1 fruit fly cellular context compared by ENCODE assay signal in the genomic region with DNA sequence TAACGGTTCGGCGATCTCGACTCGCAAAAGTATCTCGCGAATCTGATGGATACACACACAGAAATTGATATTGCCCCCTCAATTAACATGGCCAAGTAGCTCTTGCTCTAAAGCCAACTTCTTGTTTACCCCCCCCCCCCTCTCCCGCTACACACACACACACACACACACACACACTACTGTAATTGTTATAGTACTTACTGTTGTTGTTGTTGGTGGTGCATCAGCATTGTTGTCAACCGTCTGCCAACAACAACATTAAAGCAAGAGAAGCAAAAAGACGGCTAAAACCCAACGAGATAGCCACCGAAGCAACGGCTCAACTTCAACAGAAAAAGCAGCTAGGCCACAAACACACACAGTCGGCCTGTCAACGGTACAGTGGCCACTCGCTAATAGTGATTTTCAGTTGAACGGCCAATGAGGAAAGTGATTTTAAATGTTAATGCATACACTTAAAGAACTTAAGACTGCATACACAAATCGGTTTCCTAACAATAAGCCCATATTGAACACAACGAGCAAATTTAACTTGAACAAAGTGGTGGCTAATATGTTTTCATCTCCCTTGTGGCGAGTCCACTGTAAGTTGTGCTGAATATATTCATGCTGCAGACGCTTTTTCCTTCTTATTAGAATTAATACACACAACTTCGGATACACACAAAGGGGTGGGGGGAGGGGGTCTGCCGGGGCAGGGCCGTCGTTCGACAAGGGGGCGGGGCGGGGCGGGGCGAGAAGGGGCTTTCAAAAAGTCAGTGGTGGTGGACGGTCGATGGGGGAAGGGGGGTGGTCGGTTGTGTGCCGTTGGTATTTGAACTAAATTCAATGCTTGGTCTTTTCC.
TF ChIP-seq lines count a peak whose summit lies in the region.

No protein-coding gene starts in this region.

TF ChIP-seq in whole organism, embryonic, 481 proteins besides CTCF, POLR2A, EP300 and RAD21 (continued from another document):
- TF ChIP-seq emc (GFP tag; optimal IDR thresholded peaks at IDR 0.05; lab: Kevin White, UChicago): peak; percentile 70
- TF ChIP-seq CG34422 (GFP tag; IDR thresholded peaks at IDR 0.05; lab: Robert Waterston, UW): peak; percentile 87
- TF ChIP-seq pzg (GFP tag; optimal IDR thresholded peaks at IDR 0.05; lab: Kevin White, UChicago): peak; percentile 11
- TF ChIP-seq CG3163 (GFP tag; optimal IDR thresholded peaks at IDR 0.05; lab: Kevin White, UChicago): peak; percentile 49
- TF ChIP-seq dimm (GFP tag; IDR thresholded peaks at IDR 0.05; lab: Robert Waterston, UW): peak; percentile 65
- peak; percentile 82 for TF ChIP-seq Ssrp (tag; optimal IDR thresholded peaks at IDR 0.05; lab: Kevin White, UChicago)
- peak; percentile 80 for TF ChIP-seq gsb-n (tag; optimal IDR thresholded peaks at IDR 0.05; lab: Kevin White, UChicago)
- TF ChIP-seq Sry-δ (GFP tag; optimal IDR thresholded peaks at IDR 0.05; lab: Kevin White, UChicago): peak; percentile 38
- no peak for TF ChIP-seq D (optimal IDR thresholded peaks at IDR 0.05; lab: Kevin White, UChicago)
- TF ChIP-seq D (GFP tag; optimal IDR thresholded peaks at IDR 0.05; lab: Kevin White, UChicago): peak; percentile 74
- TF ChIP-seq phol (tag; optimal IDR thresholded peaks at IDR 0.05; lab: Kevin White, UChicago): peak; percentile 90
- peak; percentile 62 for TF ChIP-seq Poxn (GFP tag; IDR thresholded peaks at IDR 0.05; lab: Robert Waterston, UW)
- TF ChIP-seq CG5180 (GFP tag; optimal IDR thresholded peaks at IDR 0.05; lab: Kevin White, UChicago): peak; percentile 77
- peak; percentile 93 for TF ChIP-seq CG18599 (GFP tag; optimal IDR thresholded peaks at IDR 0.05; lab: Kevin White, UChicago)
- peak; percentile 77 for TF ChIP-seq Hand (GFP tag; optimal IDR thresholded peaks at IDR 0.05; lab: Kevin White, UChicago)
- peak; percentile 24 for TF ChIP-seq B-H2 (GFP tag; optimal IDR thresholded peaks at IDR 0.05; lab: Kevin White, UChicago)
- peak; percentile 81 for TF ChIP-seq CG4424 (GFP tag; optimal IDR thresholded peaks at IDR 0.05; lab: Kevin White, UChicago)
- TF ChIP-seq Xbp1 (GFP tag; optimal IDR thresholded peaks at IDR 0.05; lab: Kevin White, UChicago): peak; percentile 85
- TF ChIP-seq pnt (GFP tag; optimal IDR thresholded peaks at IDR 0.05; lab: Kevin White, UChicago): peak; percentile 82
- peak; percentile 2 for TF ChIP-seq CG31388 (GFP tag; optimal IDR thresholded peaks at IDR 0.05; lab: Kevin White, UChicago)
- TF ChIP-seq GATAe (GFP tag; conservative IDR thresholded peaks at IDR 0.05; lab: Robert Waterston, UW): no peak
- TF ChIP-seq HLH3B (GFP tag; IDR thresholded peaks at IDR 0.05; lab: Robert Waterston, UW): peak; percentile 89
- TF ChIP-seq CG15696 (tag; optimal IDR thresholded peaks at IDR 0.05; lab: Kevin White, UChicago): peak; percentile 47
- peak; percentile 49; the same call in 1 of the 2 replicates for TF ChIP-seq CG4404 (GFP tag; IDR thresholded peaks at IDR 0.05; lab: Robert Waterston, UW)
- TF ChIP-seq CG9609 (GFP tag; optimal IDR thresholded peaks at IDR 0.05; lab: Kevin White, UChicago): peak; percentile 76
- peak; percentile 76 for TF ChIP-seq Camta (GFP tag; optimal IDR thresholded peaks at IDR 0.05; lab: Kevin White, UChicago)
- TF ChIP-seq tna (GFP tag; IDR thresholded peaks at IDR 0.05; lab: Robert Waterston, UW; ENCODE audit: partially characterized antibody): no peak
